Fruit fly (Drosophila melanogaster): ENCODE measurements around the gene nht.

The nht gene

dm6 chr2L:15314903-15315302 is 3.8 kb downstream of the nht start (continued):
- TF ChIP-seq CG10366 (GFP tag; IDR thresholded peaks at IDR 0.05) (no peak), row (GFP tag; IDR thresholded peaks at IDR 0.05) (0 out of 3 replicates have a peak, but pooled peaks have one; percentile 13), Mes4 (GFP tag; optimal IDR thresholded peaks at IDR 0.05) (no peak), cg (GFP tag; optimal IDR thresholded peaks at IDR 0.05) (no peak), Dp (GFP tag; optimal IDR thresholded peaks at IDR 0.05) (no peak), Ets65A (GFP tag) (no peak), zfh2 (GFP tag; optimal IDR thresholded peaks at IDR 0.05) (no peak), Dad (GFP tag; optimal IDR thresholded peaks at IDR 0.05) (no peak), Max (GFP tag; optimal IDR thresholded peaks at IDR 0.05) (no peak), C15 (GFP tag; IDR thresholded peaks at IDR 0.05) (no peak), chn (GFP tag; optimal IDR thresholded peaks at IDR 0.05) (no peak), CG6765 (GFP tag; optimal IDR thresholded peaks at IDR 0.05) (no peak), kay (GFP tag; optimal IDR thresholded peaks at IDR 0.05) (no peak), Nf-YB (GFP tag; optimal IDR thresholded peaks at IDR 0.05) (no peak), lov (optimal IDR thresholded peaks at IDR 0.05) (no peak), lov (GFP tag; IDR thresholded peaks at IDR 0.05) (no peak), NK7.1 (GFP tag; optimal IDR thresholded peaks at IDR 0.05) (no peak), Usf (GFP tag; optimal IDR thresholded peaks at IDR 0.05) (no peak), CrebB (tag; optimal IDR thresholded peaks at IDR 0.05) (no peak), CG7786 (GFP tag; optimal IDR thresholded peaks at IDR 0.05) (no peak), amos (GFP tag; IDR thresholded peaks at IDR 0.05; ENCODE audit: partially characterized antibody) (no peak), az2 (GFP tag; optimal IDR thresholded peaks at IDR 0.05) (no peak), knrl (GFP tag; IDR thresholded peaks at IDR 0.05; ENCODE audit: partially characterized antibody) (no peak), Xbp1 (GFP tag; optimal IDR thresholded peaks at IDR 0.05) (no peak), CG15514 (GFP tag; optimal IDR thresholded peaks at IDR 0.05) (no peak), gce (GFP tag; IDR thresholded peaks at IDR 0.05) (no peak), Scr (GFP tag; IDR thresholded peaks at IDR 0.05; ENCODE audit: partially characterized antibody) (no peak), nmo (GFP tag; optimal IDR thresholded peaks at IDR 0.05) (no peak), bcd (GFP tag; optimal IDR thresholded peaks at IDR 0.05) (no peak), fu2 (GFP tag; optimal IDR thresholded peaks at IDR 0.05) (no peak), gsb (GFP tag; IDR thresholded peaks at IDR 0.05) (no peak), CG17361 (GFP tag; IDR thresholded peaks at IDR 0.05) (0 out of 3 replicates have a peak, but pooled peaks have one; percentile 15), CG4282 (GFP tag; optimal IDR thresholded peaks at IDR 0.05) (no peak), tin (GFP tag; optimal IDR thresholded peaks at IDR 0.05) (no peak), CHES-1-like (GFP tag; optimal IDR thresholded peaks at IDR 0.05) (no peak), tup (GFP tag; optimal IDR thresholded peaks at IDR 0.05) (no peak), H2.0 (GFP tag; IDR thresholded peaks at IDR 0.05) (no peak), Hr39 (optimal IDR thresholded peaks at IDR 0.05) (no peak), Bgb (GFP tag; IDR thresholded peaks at IDR 0.05; ENCODE audit: partially characterized antibody) (no peak), CG11723 (GFP tag; optimal IDR thresholded peaks at IDR 0.05) (no peak), CG31388 (GFP tag; optimal IDR thresholded peaks at IDR 0.05) (no peak), CG10147 (GFP tag; optimal IDR thresholded peaks at IDR 0.05) (no peak), sens (GFP tag) (peak; percentile 43), CG9876 (GFP tag; optimal IDR thresholded peaks at IDR 0.05) (no peak), CG18262 (tag; optimal IDR thresholded peaks at IDR 0.05) (peak; percentile 51), CG15696 (tag; optimal IDR thresholded peaks at IDR 0.05) (peak; percentile 8), CG2199 (GFP tag; IDR thresholded peaks at IDR 0.05) (no peak), pum (GFP tag; optimal IDR thresholded peaks at IDR 0.05) (no peak), CG9932 (GFP tag; IDR thresholded peaks at IDR 0.05) (no peak), chinmo (GFP tag; IDR thresholded peaks at IDR 0.05; ENCODE audit: partially characterized antibody) (no peak), Hsf (GFP tag; optimal IDR thresholded peaks at IDR 0.05) (no peak), Vsx1 (GFP tag; optimal IDR thresholded peaks at IDR 0.05) (no peak), Doc2 (GFP tag; IDR thresholded peaks at IDR 0.05) (no peak)

Measured in whole organism, embryonic.